Worm (Caenorhabditis elegans) whole organism, L3 larva: Measurements from ENCODE around the gene T23E7.6.

Source experiments
- R02D3.7 ChIP-seq: fragments of 150-350 bp; optimal IDR thresholded peaks from 2 replicates; lab custom pipeline; 2014; ENCODE audit warnings: missing biosample characterization, missing genetic modification characterization
- ZK546.5 ChIP-seq: sonication (generic microtip); optimal IDR thresholded peaks from 2 replicates; lab custom pipeline; 2017; ENCODE audit warnings: missing biosample characterization, missing genetic modification characterization
- aly-2 ChIP-seq: fragments of 150-350 bp; optimal IDR thresholded peaks from 2 replicates; lab custom pipeline; 2014; ENCODE audit warnings: missing biosample characterization, missing genetic modification characterization
- ama-1 ChIP-seq: fragments of 150-350 bp; optimal IDR thresholded peaks from 2 replicates; lab custom pipeline; 2018
- ceh-16 ChIP-seq: sonication (generic microtip); optimal IDR thresholded peaks from 2 replicates; lab custom pipeline; 2017; ENCODE audit warnings: missing biosample characterization, missing genetic modification characterization
- ceh-28 ChIP-seq: fragments of 150-350 bp; optimal IDR thresholded peaks from 2 replicates; lab custom pipeline; 2014; ENCODE audit warnings: missing biosample characterization, missing genetic modification reagents, missing genetic modification characterization
- ceh-82 ChIP-seq: fragments of 150-350 bp; optimal IDR thresholded peaks from 2 replicates; lab custom pipeline; 2014; ENCODE audit warnings: missing biosample characterization, missing genetic modification characterization
- ceh-9 ChIP-seq: sonication (generic microtip); optimal IDR thresholded peaks from 2 replicates; lab custom pipeline; 2018; ENCODE audit warnings: missing biosample characterization, missing genetic modification characterization
- daf-12 ChIP-seq: fragments of 150-350 bp; optimal IDR thresholded peaks from 2 replicates; lab custom pipeline; 2014; ENCODE audit warnings: missing biosample characterization, missing genetic modification reagents, missing genetic modification characterization
- elt-1 ChIP-seq: fragments of 150-350 bp; optimal IDR thresholded peaks from 2 replicates; lab custom pipeline; 2014; ENCODE audit warnings: missing biosample characterization, missing genetic modification characterization
- elt-3 ChIP-seq, 3 experiments: fragments of 150-350 bp in 1 of 3; sonication (generic microtip) in 2 of 3; optimal IDR thresholded peaks; 2 replicates in 2 of 3; 4 replicates in 1 of 3; lab custom pipeline; 2014 to 2017; ENCODE audit warnings: missing biosample characterization in 3 of 3, missing genetic modification characterization in 3 of 3
- fkh-2 ChIP-seq: fragments of 150-350 bp; optimal IDR thresholded peaks from 2 replicates; lab custom pipeline; 2014; ENCODE audit warnings: missing biosample characterization, missing genetic modification reagents, missing genetic modification characterization
- fos-1 ChIP-seq: fragments of 150-350 bp; optimal IDR thresholded peaks from 2 replicates; lab custom pipeline; 2014; ENCODE audit warnings: missing biosample characterization, missing genetic modification characterization
- hmg-11 ChIP-seq: sonication (generic microtip); optimal IDR thresholded peaks from 2 replicates; lab custom pipeline; 2016; ENCODE audit warnings: missing genetic modification characterization, missing compliant biosample characterization
- jun-1 ChIP-seq: fragments of 150-350 bp; optimal IDR thresholded peaks from 2 replicates; lab custom pipeline; 2014; ENCODE audit warnings: missing biosample characterization, missing genetic modification reagents, missing genetic modification characterization
- lin-15B ChIP-seq: fragments of 150-350 bp; optimal IDR thresholded peaks from 2 replicates; lab custom pipeline; 2014; ENCODE audit warnings: missing biosample characterization, missing genetic modification characterization
- lsy-12 ChIP-seq: sonication (generic microtip); optimal IDR thresholded peaks from 2 replicates; lab custom pipeline; 2016; ENCODE audit warnings: mild to moderate bottlenecking, missing genetic modification characterization, missing compliant biosample characterization
- mml-1 ChIP-seq: fragments of 150-350 bp; sonication (generic microtip); optimal IDR thresholded peaks from 3 replicates; lab custom pipeline; 2014; ENCODE audit warnings: missing biosample characterization, missing genetic modification characterization
- nfya-1 ChIP-seq: sonication (generic microtip); optimal IDR thresholded peaks from 2 replicates; lab custom pipeline; 2017; ENCODE audit warnings: missing genetic modification characterization, mild to moderate bottlenecking, missing compliant biosample characterization, antibody characterized with exemption, moderate library complexity; ENCODE audit not compliant: insufficient read depth
- nhr-11 ChIP-seq: fragments of 150-350 bp; optimal IDR thresholded peaks from 2 replicates; lab custom pipeline; 2014; ENCODE audit warnings: missing biosample characterization, missing genetic modification characterization
- nhr-23 ChIP-seq: fragments of 150-350 bp; optimal IDR thresholded peaks from 2 replicates; lab custom pipeline; 2014; ENCODE audit warnings: missing biosample characterization, missing genetic modification reagents, missing genetic modification characterization
- nhr-25 ChIP-seq: sonication (generic microtip); optimal IDR thresholded peaks from 2 replicates; lab custom pipeline; 2017; ENCODE audit warnings: missing biosample characterization, missing genetic modification characterization
- nhr-43 ChIP-seq: sonication (generic microtip); optimal IDR thresholded peaks from 2 replicates; lab custom pipeline; 2016; ENCODE audit warnings: mild to moderate bottlenecking, missing genetic modification characterization, missing compliant biosample characterization; ENCODE audit not compliant: poor library complexity, severe bottlenecking
- nhr-76 ChIP-seq: fragments of 150-350 bp; sonication (generic microtip); optimal IDR thresholded peaks from 5 replicates; lab custom pipeline; 2014; ENCODE audit warnings: missing biosample characterization, missing genetic modification characterization
- nhr-77 ChIP-seq: fragments of 150-350 bp; optimal IDR thresholded peaks from 2 replicates; lab custom pipeline; 2014; ENCODE audit warnings: missing biosample characterization, missing genetic modification characterization
- pqm-1 ChIP-seq: fragments of 150-350 bp; optimal IDR thresholded peaks from 2 replicates; lab custom pipeline; 2017; ENCODE audit warnings: missing biosample characterization, missing genetic modification characterization, inconsistent platforms
- skn-1 ChIP-seq: fragments of 150-350 bp; optimal IDR thresholded peaks from 2 replicates; lab custom pipeline; 2014; ENCODE audit warnings: missing biosample characterization, missing genetic modification characterization
- snpc-4 ChIP-seq: fragments of 150-350 bp; optimal IDR thresholded peaks from 2 replicates; lab custom pipeline; 2014; ENCODE audit warnings: missing biosample characterization, missing genetic modification characterization

The T23E7.6 gene

DNA sequence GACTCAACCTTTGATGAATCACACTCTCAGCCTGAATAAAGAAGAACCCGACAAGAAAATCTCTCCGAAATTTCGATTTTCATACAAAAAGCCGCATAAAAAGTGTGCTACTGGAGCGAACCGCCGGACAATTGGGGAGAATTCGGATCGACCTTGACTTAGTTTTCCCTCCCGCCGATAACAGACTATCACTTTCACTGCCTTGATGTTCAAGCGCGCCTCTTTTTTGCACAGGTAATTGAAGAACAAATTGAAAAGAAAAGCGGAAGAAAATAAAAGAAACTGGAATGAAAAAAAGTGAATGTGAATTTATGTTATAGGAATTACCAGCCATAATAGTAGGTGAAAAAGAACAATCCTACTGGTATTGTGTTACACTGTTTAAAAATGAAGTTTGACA, 1.3 kb upstream of the T23E7.6 start:
- TF ChIP-seq nhr-25 (tag; lab: Kevin White, UChicago), result peak; percentile 10
- TF ChIP-seq jun-1 (tag; lab: Kevin White, UChicago), result no peak
- TF ChIP-seq ceh-9, result no peak
- no peak for TF ChIP-seq nhr-43 (tag; lab: Kevin White, UChicago)
- peak; percentile 82 for TF ChIP-seq nhr-23 (tag; lab: Kevin White, UChicago)
- no peak for TF ChIP-seq nhr-11 (tag; lab: Kevin White, UChicago)

DNA sequence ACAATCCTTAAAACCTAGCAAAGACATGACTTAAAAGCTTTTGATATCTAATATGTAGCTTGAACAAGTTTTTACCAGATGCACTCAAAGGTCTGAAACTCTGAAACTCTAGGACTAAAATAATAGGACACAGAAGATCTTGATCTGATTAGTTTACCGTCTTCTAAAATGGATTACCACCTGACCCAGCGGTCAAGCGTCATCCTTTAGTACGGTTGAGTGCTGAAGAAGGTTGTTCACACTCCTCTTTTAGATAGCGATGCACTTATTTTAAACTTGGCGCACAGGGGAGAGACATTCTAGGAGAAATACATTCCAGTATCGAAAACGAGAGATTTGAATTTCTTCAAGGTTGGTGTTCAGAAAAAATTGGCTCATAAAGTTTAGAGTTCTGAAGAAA, 913 bp downstream of the T23E7.6 start:
- no peak for TF ChIP-seq lin-15B (tag; lab: Kevin White, UChicago)
- TF ChIP-seq nhr-23 (tag; lab: Kevin White, UChicago), result peak; percentile 31

DNA sequence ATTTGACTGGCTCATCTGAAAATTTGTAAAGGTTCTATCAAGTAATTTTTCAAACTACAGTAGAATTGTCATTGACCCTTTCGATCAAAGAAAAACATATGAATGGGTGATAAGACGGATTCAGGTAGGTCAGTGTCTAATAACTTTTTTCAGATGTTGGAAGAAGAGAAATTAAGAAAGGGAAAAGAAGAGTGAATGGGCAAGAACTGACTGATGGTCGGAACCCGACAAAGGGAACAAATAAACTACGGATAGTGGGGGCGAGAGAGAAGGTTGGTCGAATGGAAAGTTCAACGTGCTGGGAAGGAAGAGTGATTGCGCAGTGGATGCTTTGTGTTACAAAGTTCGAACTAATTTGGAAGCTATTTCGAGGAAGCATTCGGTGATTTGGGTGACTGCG, 2.3 kb downstream of the T23E7.6 start:
- no peak for TF ChIP-seq lsy-12 (tag; lab: Kevin White, UChicago)
- no peak for TF ChIP-seq elt-3 (tag; optimal IDR thresholded peaks at IDR 0.05; lab: Kevin White, UChicago)
- TF ChIP-seq fkh-2 (tag; lab: Kevin White, UChicago), result no peak
- no peak for TF ChIP-seq hmg-11 (tag; lab: Kevin White, UChicago)
- peak; percentile 38 for TF ChIP-seq nhr-23 (tag; lab: Kevin White, UChicago)
- no peak for TF ChIP-seq nfya-1 (tag; lab: Kevin White, UChicago)

DNA sequence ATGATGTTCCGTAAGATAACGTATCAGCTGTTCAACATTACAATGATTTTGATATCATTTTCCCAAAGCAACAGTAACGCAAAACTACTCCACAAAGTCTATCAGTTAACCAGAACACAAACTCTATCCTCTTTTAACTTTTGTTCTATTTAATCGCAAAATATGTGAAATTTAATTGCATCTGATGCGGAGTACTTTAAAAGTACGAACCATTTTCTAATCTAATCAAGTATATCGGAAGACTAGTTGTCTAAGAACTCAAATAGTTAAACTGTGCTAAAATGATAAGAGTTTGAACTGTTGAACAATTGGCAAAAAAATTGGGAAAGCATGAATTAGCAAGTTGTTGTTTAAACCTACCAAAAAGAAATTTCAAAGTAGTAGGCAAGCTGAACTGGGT, 3.1 kb downstream of the T23E7.6 start:
- TF ChIP-seq pqm-1 (tag; lab: Kevin White, UChicago), result peak; percentile 63
- TF ChIP-seq fos-1 (tag; lab: Kevin White, UChicago), result no peak
- TF ChIP-seq, all 47 proteins: peak for 1

DNA sequence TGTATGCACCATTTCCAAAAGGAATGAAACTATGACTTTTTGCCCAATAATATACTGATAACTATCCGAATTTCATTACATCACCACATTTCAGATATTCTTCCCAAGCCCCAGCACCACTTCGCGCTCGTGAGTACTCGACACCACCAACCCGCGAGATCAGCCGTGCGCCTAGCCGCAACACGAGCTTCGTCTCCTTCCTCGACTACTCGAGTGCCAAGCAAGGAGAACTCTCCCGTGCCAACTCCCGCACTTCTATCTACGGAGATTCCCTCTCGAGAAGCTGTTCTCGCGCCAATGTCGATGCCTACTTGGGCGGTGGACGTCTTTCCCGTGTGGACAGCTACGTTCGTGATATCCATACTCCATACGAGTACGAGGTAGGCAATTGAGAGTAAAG, 7.9 kb downstream of the T23E7.6 start:
- no peak for TF ChIP-seq elt-1 (tag; lab: Kevin White, UChicago)
- TF ChIP-seq nhr-76 (tag; lab: Kevin White, UChicago), result no peak
- TF ChIP-seq ZK546.5, result no peak
- no peak for TF ChIP-seq snpc-4 (tag; lab: Kevin White, UChicago)
- no peak for TF ChIP-seq ceh-16 (tag; lab: Kevin White, UChicago)
- TF ChIP-seq nhr-25 (tag; lab: Kevin White, UChicago), result no peak
- no peak for TF ChIP-seq ceh-82
- TF ChIP-seq nhr-43 (tag; lab: Kevin White, UChicago), result no peak
- no peak for TF ChIP-seq ceh-9
- TF ChIP-seq nhr-23 (tag; lab: Kevin White, UChicago), result no peak
- TF ChIP-seq R02D3.7 (tag; lab: Kevin White, UChicago), result no peak
- TF ChIP-seq ama-1, result no peak
- no peak for TF ChIP-seq daf-12 (tag; lab: Kevin White, UChicago)
- TF ChIP-seq pqm-1 (tag; lab: Kevin White, UChicago), result no peak
- TF ChIP-seq nhr-77 (tag; lab: Kevin White, UChicago), result no peak
- TF ChIP-seq aly-2, result no peak
- TF ChIP-seq ceh-28 (tag; lab: Kevin White, UChicago), result no peak
- TF ChIP-seq skn-1 (tag; lab: Kevin White, UChicago), result no peak
- TF ChIP-seq, all 47 proteins: peak for 0

DNA sequence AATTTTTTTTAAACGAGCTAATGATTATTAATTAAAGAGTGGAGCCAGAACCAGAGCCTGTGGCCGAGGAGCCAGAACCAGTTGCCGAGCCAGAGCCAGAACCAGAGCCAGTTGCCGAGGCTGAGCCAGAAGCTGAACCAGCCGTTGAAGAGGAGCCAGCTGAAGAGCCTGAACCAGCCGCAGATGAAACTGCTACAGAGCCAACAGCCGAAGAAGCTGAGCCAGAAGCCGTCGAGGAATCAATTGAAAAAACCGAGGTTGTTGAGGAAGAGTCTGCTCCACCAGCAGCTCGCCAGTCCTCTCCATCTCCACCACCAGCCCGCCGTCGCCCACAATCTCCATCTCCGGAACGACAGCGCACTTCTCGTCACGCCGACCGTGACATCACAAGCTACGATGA, 8.9 kb downstream of the T23E7.6 start:
- no peak for TF ChIP-seq pqm-1 (tag; lab: Kevin White, UChicago)
- TF ChIP-seq elt-3 (tag; optimal IDR thresholded peaks at IDR 0.05; lab: Kevin White, UChicago), result no peak
- no peak for TF ChIP-seq ama-1

DNA sequence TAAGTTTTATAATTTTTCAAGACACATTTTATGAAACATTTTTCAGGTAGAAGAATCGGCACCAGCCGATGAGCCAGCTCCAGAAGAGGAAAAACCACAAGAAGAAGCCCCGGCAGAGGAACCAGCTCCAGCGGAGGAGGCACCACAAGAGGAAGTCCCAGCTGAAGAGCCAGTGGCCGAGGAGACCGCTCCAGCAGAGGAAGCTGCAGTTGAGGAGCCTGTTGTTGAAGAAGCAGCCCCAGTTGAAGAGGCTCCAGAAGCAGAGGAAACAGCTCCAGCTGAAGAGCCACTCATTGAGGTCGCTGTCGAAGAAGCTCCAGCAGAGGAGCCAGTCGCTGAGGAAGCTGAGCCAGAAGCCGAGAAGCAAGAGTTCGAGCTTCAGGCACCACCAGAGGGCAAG, 10.3 kb downstream of the T23E7.6 start:
- TF ChIP-seq nfya-1 (tag; lab: Kevin White, UChicago) (no peak), mml-1 (tag; lab: Kevin White, UChicago) (no peak), nhr-43 (tag; lab: Kevin White, UChicago) (no peak), ceh-28 (tag; lab: Kevin White, UChicago) (no peak)
- TF ChIP-seq, all 47 proteins: peak for 0
